Worm (Caenorhabditis elegans) whole organism, late embryonic: Measurements from ENCODE around the gene F44E2.4.
A peak's percentile ranks its signal among the peaks of the same experiment; 100 is the strongest.

Experiments used
- C08G9.2 ChIP-seq: sonication (generic microtip); optimal IDR thresholded peaks from 2 replicates; lab custom pipeline; 2016; ENCODE audit warnings: mild to moderate bottlenecking, missing genetic modification characterization, moderate library complexity, missing compliant biosample characterization
- K02D7.2 ChIP-seq: sonication (generic microtip); optimal IDR thresholded peaks from 2 replicates; lab custom pipeline; 2017; ENCODE audit warnings: mild to moderate bottlenecking, missing genetic modification characterization, missing compliant biosample characterization
- K09A11.1 ChIP-seq: sonication (generic microtip); optimal IDR thresholded peaks from 2 replicates; lab custom pipeline; 2017; ENCODE audit warnings: antibody characterized with exemption, mild to moderate bottlenecking, missing genetic modification characterization, missing compliant biosample characterization; ENCODE audit not compliant: insufficient read depth
- T23F11.4 ChIP-seq: fragments of 200-800 bp; sonication (Bioruptor generic); optimal IDR thresholded peaks from 2 replicates; lab custom pipeline; 2018; ENCODE audit warnings: mild to moderate bottlenecking, missing genetic modification characterization, missing compliant biosample characterization
- ahr-1 ChIP-seq: sonication (generic microtip); optimal IDR thresholded peaks from 2 replicates; lab custom pipeline; 2016; ENCODE audit warnings: missing genetic modification characterization, missing compliant biosample characterization
- ceh-14 ChIP-seq: sonication (generic microtip); optimal IDR thresholded peaks from 2 replicates; lab custom pipeline; 2016; ENCODE audit warnings: missing genotype, missing genetic modification characterization, missing compliant biosample characterization
- ceh-19 ChIP-seq: fragments of 200-800 bp; sonication (Bioruptor generic); optimal IDR thresholded peaks from 2 replicates; lab custom pipeline; 2018; ENCODE audit warnings: mild to moderate bottlenecking, missing genetic modification characterization, missing compliant biosample characterization
- ceh-2 ChIP-seq: sonication (generic microtip); optimal IDR thresholded peaks from 2 replicates; lab custom pipeline; 2016; ENCODE audit warnings: missing genotype, missing genetic modification characterization, missing compliant biosample characterization
- ceh-6 ChIP-seq: fragments of 200-800 bp; sonication (Bioruptor generic); optimal IDR thresholded peaks from 2 replicates; lab custom pipeline; 2018; ENCODE audit warnings: mild to moderate bottlenecking, missing genetic modification characterization, missing compliant biosample characterization
- ceh-9 ChIP-seq: sonication (generic microtip); optimal IDR thresholded peaks from 2 replicates; lab custom pipeline; 2016; ENCODE audit warnings: mild to moderate bottlenecking, missing genetic modification characterization, inconsistent platforms, missing compliant biosample characterization
- dmd-4 ChIP-seq: sonication (generic microtip); optimal IDR thresholded peaks from 2 replicates; lab custom pipeline; 2016; ENCODE audit warnings: borderline replicate concordance, missing genetic modification characterization, missing compliant biosample characterization
- elt-4 ChIP-seq: sonication (generic microtip); optimal IDR thresholded peaks from 2 replicates; lab custom pipeline; 2016; ENCODE audit warnings: missing genetic modification characterization, missing compliant biosample characterization
- ets-4 ChIP-seq: sonication (generic microtip); optimal IDR thresholded peaks from 2 replicates; lab custom pipeline; 2016; ENCODE audit warnings: missing genetic modification characterization, missing compliant biosample characterization
- eyg-1 ChIP-seq: sonication (generic microtip); optimal IDR thresholded peaks from 2 replicates; lab custom pipeline; 2016; ENCODE audit warnings: missing genotype, missing genetic modification characterization, missing compliant biosample characterization
- fkh-10 ChIP-seq: fragments of 150-350 bp; optimal IDR thresholded peaks from 2 replicates; lab custom pipeline; 2014; ENCODE audit warnings: missing biosample characterization, missing genetic modification reagents, missing genetic modification characterization
- gmeb-2 ChIP-seq: sonication (generic microtip); optimal IDR thresholded peaks from 2 replicates; lab custom pipeline; 2016; ENCODE audit warnings: missing genetic modification characterization, inconsistent platforms, missing compliant biosample characterization
- hlh-13 ChIP-seq: fragments of 200-800 bp; sonication (Bioruptor generic); optimal IDR thresholded peaks from 2 replicates; lab custom pipeline; 2018; ENCODE audit warnings: mild to moderate bottlenecking, missing genetic modification characterization, missing compliant biosample characterization
- hlh-30 ChIP-seq: sonication (generic microtip); optimal IDR thresholded peaks from 2 replicates; lab custom pipeline; 2017; ENCODE audit warnings: antibody characterized with exemption, missing genetic modification characterization, missing compliant biosample characterization; ENCODE audit not compliant: insufficient read depth
- hlh-6 ChIP-seq: sonication (generic microtip); optimal IDR thresholded peaks from 2 replicates; lab custom pipeline; 2016; ENCODE audit warnings: missing genotype, missing genetic modification characterization, missing compliant biosample characterization
- hlh-8 ChIP-seq: sonication (generic microtip); optimal IDR thresholded peaks from 2 replicates; lab custom pipeline; 2016; ENCODE audit warnings: missing genotype, missing genetic modification characterization, missing compliant biosample characterization
- lim-6 ChIP-seq: sonication (generic microtip); optimal IDR thresholded peaks from 2 replicates; lab custom pipeline; 2016; ENCODE audit warnings: missing genetic modification characterization, missing compliant biosample characterization
- nfya-1 ChIP-seq: sonication (generic microtip); optimal IDR thresholded peaks from 2 replicates; lab custom pipeline; 2017; ENCODE audit warnings: missing genetic modification characterization, mild to moderate bottlenecking, missing compliant biosample characterization, antibody characterized with exemption, moderate library complexity
- nhr-11 ChIP-seq: fragments of 150-350 bp; optimal IDR thresholded peaks from 2 replicates; lab custom pipeline; 2014; ENCODE audit warnings: missing biosample characterization, missing genetic modification characterization
- npax-4 ChIP-seq: sonication (generic microtip); optimal IDR thresholded peaks from 2 replicates; lab custom pipeline; 2016; ENCODE audit warnings: missing genetic modification characterization, missing compliant biosample characterization
- pag-3 ChIP-seq: sonication (generic microtip); optimal IDR thresholded peaks from 2 replicates; lab custom pipeline; 2016; ENCODE audit warnings: missing compliant biosample characterization, missing genetic modification characterization, borderline replicate concordance
- pat-9 ChIP-seq: fragments of 200-800 bp; sonication (Bioruptor generic); optimal IDR thresholded peaks from 2 replicates; lab custom pipeline; 2018; ENCODE audit warnings: mild to moderate bottlenecking, missing genetic modification characterization, moderate library complexity, missing compliant biosample characterization
- pax-1 ChIP-seq: fragments of 150-350 bp; optimal IDR thresholded peaks from 2 replicates; lab custom pipeline; 2014; ENCODE audit warnings: missing biosample characterization, missing genetic modification characterization
- rnt-1 ChIP-seq: sonication (generic microtip); optimal IDR thresholded peaks from 2 replicates; lab custom pipeline; 2016; ENCODE audit warnings: missing genetic modification characterization, missing compliant biosample characterization
- sdc-2 ChIP-seq: sonication (generic microtip); optimal IDR thresholded peaks from 2 replicates; lab custom pipeline; 2016; ENCODE audit warnings: missing genotype, missing genetic modification characterization, missing compliant biosample characterization
- sox-2 ChIP-seq: fragments of 200-800 bp; sonication (Bioruptor generic); IDR thresholded peaks from 2 replicates; pipeline ENCODE4 v1.3.6; 2022; ENCODE audit warnings: missing genetic modification reagents, missing genetic modification characterization, missing compliant biosample characterization
- sox-4 ChIP-seq: sonication (generic microtip); optimal IDR thresholded peaks from 2 replicates; lab custom pipeline; 2017; ENCODE audit warnings: mild to moderate bottlenecking, missing genetic modification characterization, inconsistent platforms, missing compliant biosample characterization
- tbx-2 ChIP-seq: sonication (generic microtip); optimal IDR thresholded peaks from 2 replicates; lab custom pipeline; 2016; ENCODE audit warnings: missing genetic modification characterization, missing compliant biosample characterization
- unc-42 ChIP-seq: sonication (generic microtip); optimal IDR thresholded peaks from 2 replicates; lab custom pipeline; 2016; ENCODE audit warnings: missing genotype, missing genetic modification characterization, missing compliant biosample characterization
- unc-55 ChIP-seq: sonication (generic microtip); optimal IDR thresholded peaks from 2 replicates; lab custom pipeline; 2017; ENCODE audit warnings: missing biosample characterization, missing genetic modification reagents, missing genetic modification characterization
- unc-86 ChIP-seq: sonication (generic microtip); optimal IDR thresholded peaks from 2 replicates; lab custom pipeline; 2016; ENCODE audit warnings: missing genetic modification characterization, missing compliant biosample characterization
- ztf-16 ChIP-seq: sonication (generic microtip); optimal IDR thresholded peaks from 2 replicates; lab custom pipeline; 2017; ENCODE audit warnings: missing genetic modification characterization, missing compliant biosample characterization

F44E2.4 gene

ce11 chrIII:8848372-8848771 lies 10.1 kb upstream of the F44E2.4 start, which contains the start of gene F44E2.7:
F44E2.7 (minus strand) TSS chrIII:8848472.
- TF ChIP-seq unc-42 (tag; lab: Kevin White, UChicago) (no peak), sox-2 (no peak), unc-55 (no peak), ceh-9 (tag; lab: Kevin White, UChicago) (no peak), elt-4 (tag; lab: Kevin White, UChicago) (no peak), pax-1 (tag; lab: Kevin White, UChicago) (no peak), fkh-10 (GFP tag; lab: Kevin White, UChicago) (no peak), T23F11.4 (GFP tag; lab: Kevin White, UChicago) (no peak), unc-86 (no peak), ceh-2 (tag; lab: Kevin White, UChicago) (no peak), npax-4 (tag; lab: Kevin White, UChicago) (no peak), sdc-2 (tag; lab: Kevin White, UChicago) (no peak), ceh-19 (GFP tag; lab: Kevin White, UChicago) (no peak), rnt-1 (tag; lab: Kevin White, UChicago) (no peak), pat-9 (tag; lab: Kevin White, UChicago) (no peak), K09A11.1 (tag; lab: Kevin White, UChicago) (no peak), ceh-6 (GFP tag; lab: Kevin White, UChicago) (no peak), gmeb-2 (tag; lab: Kevin White, UChicago) (no peak), tbx-2 (no peak), ztf-16 (tag; lab: Kevin White, UChicago) (no peak)

- TF ChIP-seq ztf-16 (tag; lab: Kevin White, UChicago) (no peak), unc-55 (peak; percentile 6), ets-4 (no peak), nhr-11 (tag; lab: Kevin White, UChicago) (no peak), nfya-1 (tag; lab: Kevin White, UChicago) (peak; percentile 14), C08G9.2 (tag; lab: Kevin White, UChicago) (no peak), ceh-6 (GFP tag; lab: Kevin White, UChicago) (no peak)
Measured at ce11 chrIII:8847722-8848121, 9.5 kb upstream of the F44E2.4 start.

- no peak for TF ChIP-seq elt-4 (tag; lab: Kevin White, UChicago)
- no peak for TF ChIP-seq hlh-8 (tag; lab: Kevin White, UChicago)
- TF ChIP-seq hlh-6 (tag; lab: Kevin White, UChicago), result no peak
- TF ChIP-seq hlh-30 (tag; lab: Kevin White, UChicago), result no peak
- TF ChIP-seq unc-55, result no peak
- TF ChIP-seq sox-4 (tag; lab: Kevin White, UChicago), result no peak
- TF ChIP-seq lim-6 (tag; lab: Kevin White, UChicago), result no peak
- TF ChIP-seq pag-3 (tag; lab: Kevin White, UChicago), result no peak
- no peak for TF ChIP-seq K09A11.1 (tag; lab: Kevin White, UChicago)
- no peak for TF ChIP-seq hlh-13 (GFP tag; lab: Kevin White, UChicago)
Measured at ce11 chrIII:8845114-8845513, 6.9 kb upstream of the F44E2.4 start, which contains the start of gene F44E2.6. F44E2.6 (minus strand) TSS chrIII:8845214.

- no peak for TF ChIP-seq ceh-14 (tag; lab: Kevin White, UChicago)
- no peak for TF ChIP-seq ahr-1 (tag; lab: Kevin White, UChicago)
- no peak for TF ChIP-seq unc-42 (tag; lab: Kevin White, UChicago)
- TF ChIP-seq eyg-1 (tag; lab: Kevin White, UChicago), result no peak
- no peak for TF ChIP-seq hlh-8 (tag; lab: Kevin White, UChicago)
- TF ChIP-seq hlh-6 (tag; lab: Kevin White, UChicago), result no peak
- no peak for TF ChIP-seq K02D7.2 (tag; lab: Kevin White, UChicago)
- TF ChIP-seq pag-3 (tag; lab: Kevin White, UChicago), result no peak
- TF ChIP-seq tbx-2, result no peak
- TF ChIP-seq nfya-1 (tag; lab: Kevin White, UChicago), result no peak
- no peak for TF ChIP-seq dmd-4 (tag; lab: Kevin White, UChicago)
- TF ChIP-seq C08G9.2 (tag; lab: Kevin White, UChicago), result no peak
- TF ChIP-seq elt-4 (tag; lab: Kevin White, UChicago), result no peak
- no peak for TF ChIP-seq sdc-2 (tag; lab: Kevin White, UChicago)
- TF ChIP-seq ceh-2 (tag; lab: Kevin White, UChicago), result no peak
Measured at ce11 chrIII:8844137-8844536, 5.9 kb upstream of the F44E2.4 start.
